Worm (Caenorhabditis elegans): ENCODE measurements around the gene B0403.3.
A peak's percentile ranks its signal among the peaks of the same experiment; 100 is the strongest.

B0403.3 gene

DNA sequence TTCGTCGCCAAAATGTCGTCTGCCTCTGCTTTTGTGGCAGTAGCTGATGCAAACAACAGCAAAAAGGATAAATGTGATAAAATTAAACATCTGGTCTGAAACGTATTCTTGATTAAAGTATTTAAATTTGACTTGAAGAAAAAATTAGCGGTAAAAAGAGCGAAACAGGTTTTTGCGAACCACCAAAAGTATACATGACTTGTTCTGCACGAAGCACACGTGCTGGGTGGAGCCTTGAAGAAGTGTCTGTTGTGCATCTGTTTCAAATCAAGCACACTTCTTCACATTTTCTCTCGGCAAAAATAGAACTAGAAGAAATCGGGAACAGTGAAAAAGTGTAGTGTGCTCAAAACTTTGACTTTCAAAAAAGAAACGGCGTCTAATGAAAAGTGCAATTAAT, at the start of gene B0403.3:
Gene B0403.3 (minus strand): TSS at position 101 of the 400 bp plus-strand sequence.
- TF ChIP-seq ham-2 (GFP tag; optimal IDR thresholded peaks at IDR 0.05) (no peak), ces-1 (GFP tag; optimal IDR thresholded peaks at IDR 0.05) (no peak), ztf-11 (tag; optimal IDR thresholded peaks at IDR 0.05) (no peak), cnd-1 (tag; optimal IDR thresholded peaks at IDR 0.05) (no peak), ceh-43 (GFP tag; optimal IDR thresholded peaks at IDR 0.05) (no peak), elt-3 (tag; optimal IDR thresholded peaks at IDR 0.05) (no peak), unc-120 (tag; optimal IDR thresholded peaks at IDR 0.05; ENCODE audit: poor library complexity, severe bottlenecking) (no peak), nhr-2 (tag; optimal IDR thresholded peaks at IDR 0.05) (no peak), sptf-1 (tag; optimal IDR thresholded peaks at IDR 0.05) (no peak), hlh-1 (tag; optimal IDR thresholded peaks at IDR 0.05) (no peak)

DNA sequence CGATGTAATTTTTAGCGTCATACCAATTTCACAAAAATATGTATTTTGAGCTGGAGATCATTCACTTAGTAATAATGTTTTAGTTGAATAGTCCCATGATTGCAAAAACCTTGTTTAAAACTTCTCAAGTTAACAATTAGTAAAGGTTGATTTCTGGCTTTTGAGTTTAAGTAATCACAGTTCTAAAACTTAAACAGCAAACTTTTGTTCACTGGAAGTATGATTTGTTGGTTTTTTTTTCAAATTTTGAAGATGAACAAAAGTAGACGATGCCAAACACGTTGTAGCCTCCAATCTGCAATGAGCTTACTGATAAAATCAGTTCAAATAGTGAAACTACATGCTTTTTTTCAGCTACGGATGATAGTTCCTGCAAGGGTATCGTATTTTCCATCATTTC, 49.5 kb upstream of the B0403.3 start, which contains the start of gene C36B7.1:
Gene C36B7.1 (plus strand): TSS at position 301 of the 400 bp plus-strand sequence.
- TF ChIP-seq elt-3 (tag; optimal IDR thresholded peaks at IDR 0.05) = no peak
- no peak for TF ChIP-seq ces-1 (GFP tag; optimal IDR thresholded peaks at IDR 0.05)
- no peak for TF ChIP-seq nhr-28 (tag; optimal IDR thresholded peaks at IDR 0.05)
- TF ChIP-seq unc-39 (tag; optimal IDR thresholded peaks at IDR 0.05) = no peak
- no peak for TF ChIP-seq bed-3 (GFP tag; optimal IDR thresholded peaks at IDR 0.05)
- no peak for TF ChIP-seq lin-32 (GFP tag; optimal IDR thresholded peaks at IDR 0.05)
- no peak for TF ChIP-seq blmp-1 (tag; optimal IDR thresholded peaks at IDR 0.05)
- TF ChIP-seq lin-13 (tag; optimal IDR thresholded peaks at IDR 0.05) = no peak
- no peak for TF ChIP-seq lsy-2 (tag; optimal IDR thresholded peaks at IDR 0.05)
- TF ChIP-seq ceh-43 (GFP tag; optimal IDR thresholded peaks at IDR 0.05) = no peak
- TF ChIP-seq unc-62 (GFP tag; optimal IDR thresholded peaks at IDR 0.05) = no peak
- TF ChIP-seq flh-1 (GFP tag; optimal IDR thresholded peaks at IDR 0.05) = no peak
- TF ChIP-seq elt-1 (tag; optimal IDR thresholded peaks at IDR 0.05; ENCODE audit: borderline replicate concordance, insufficient read depth) = no peak
- no peak for TF ChIP-seq nhr-2 (tag; optimal IDR thresholded peaks at IDR 0.05)
- no peak for TF ChIP-seq ham-2 (GFP tag; optimal IDR thresholded peaks at IDR 0.05)
- no peak for TF ChIP-seq zip-8 (tag; optimal IDR thresholded peaks at IDR 0.05)
- no peak for TF ChIP-seq mep-1 (tag; optimal IDR thresholded peaks at IDR 0.05)
- TF ChIP-seq nhr-12 (tag; optimal IDR thresholded peaks at IDR 0.05) = no peak
- no peak for TF ChIP-seq hlh-1 (tag; optimal IDR thresholded peaks at IDR 0.05)

DNA sequence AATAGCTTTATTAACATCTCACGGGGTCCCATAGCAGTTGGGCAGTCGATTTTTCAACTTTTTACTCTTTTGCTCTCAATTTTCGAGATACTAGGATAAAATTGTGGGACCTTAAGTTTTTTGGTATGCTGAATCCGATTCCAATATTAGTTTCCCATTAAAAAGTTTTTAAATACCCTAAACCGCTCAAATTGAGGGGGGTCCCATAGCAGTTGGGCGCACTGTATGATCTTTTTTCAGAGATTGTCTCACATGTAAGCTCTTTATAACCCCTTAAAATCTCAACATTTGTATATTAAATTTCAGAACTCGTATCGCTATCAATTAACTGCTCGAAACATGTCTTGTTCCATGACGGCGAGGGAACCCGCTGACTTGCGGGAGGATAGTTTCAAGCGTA, 43.0 kb upstream of the B0403.3 start, which contains the start of gene C36B7.2:
Gene C36B7.2 (plus strand): TSS at position 301 of the 400 bp plus-strand sequence.
- TF ChIP-seq bed-3 (GFP tag; optimal IDR thresholded peaks at IDR 0.05) (no peak), elt-3 (tag; optimal IDR thresholded peaks at IDR 0.05) (no peak), blmp-1 (tag; optimal IDR thresholded peaks at IDR 0.05) (no peak), flh-1 (GFP tag; optimal IDR thresholded peaks at IDR 0.05) (no peak), mep-1 (tag; optimal IDR thresholded peaks at IDR 0.05) (no peak), unc-62 (GFP tag; optimal IDR thresholded peaks at IDR 0.05) (no peak), pha-4 (tag; optimal IDR thresholded peaks at IDR 0.05) (no peak), ztf-11 (tag; optimal IDR thresholded peaks at IDR 0.05) (no peak), tbx-8 (GFP tag; optimal IDR thresholded peaks at IDR 0.05) (no peak), lsy-2 (tag; optimal IDR thresholded peaks at IDR 0.05) (no peak), unc-120 (tag; optimal IDR thresholded peaks at IDR 0.05; ENCODE audit: poor library complexity, severe bottlenecking) (no peak), ceh-39 (tag; optimal IDR thresholded peaks at IDR 0.05) (no peak)

ce11 chrX:7101477-7101876, 38.3 kb upstream of the B0403.3 start, which contains the start of gene C36B7.3:
Gene C36B7.3 (plus strand): TSS chrX:7101777.
- TF ChIP-seq drap-1 (GFP tag; optimal IDR thresholded peaks at IDR 0.05) = no peak

DNA sequence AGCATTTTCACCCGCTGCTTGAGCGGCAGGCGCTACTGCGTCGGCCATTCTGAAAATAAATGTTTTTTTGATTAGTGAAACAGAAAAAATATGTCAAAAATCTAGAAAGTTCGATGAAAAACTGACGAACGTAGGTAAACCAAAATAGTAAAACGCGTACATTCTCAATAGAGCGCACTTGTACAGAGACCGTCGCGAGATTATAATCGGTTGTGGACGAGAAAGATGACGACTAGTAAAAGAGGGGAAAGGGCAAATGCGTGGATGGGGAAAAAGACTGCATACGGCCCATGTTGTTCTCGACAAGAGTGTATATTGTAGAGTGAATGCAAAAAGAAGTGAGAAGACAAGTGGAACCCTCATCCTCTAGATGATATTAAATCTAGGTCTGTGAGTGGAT, 37.2 kb upstream of the B0403.3 start, which contains the start of gene C36B7.6:
Gene C36B7.6 (minus strand): TSS at position 49 of the 400 bp plus-strand sequence.
- TF ChIP-seq nhr-2 (tag; optimal IDR thresholded peaks at IDR 0.05) (peak; percentile 50), ceh-39 (tag; optimal IDR thresholded peaks at IDR 0.05) (peak; percentile 42), lin-13 (tag; optimal IDR thresholded peaks at IDR 0.05) (peak; percentile 41), ztf-11 (tag; optimal IDR thresholded peaks at IDR 0.05) (no peak), mep-1 (tag; optimal IDR thresholded peaks at IDR 0.05) (peak; percentile 58), elt-1 (tag; optimal IDR thresholded peaks at IDR 0.05; ENCODE audit: borderline replicate concordance, insufficient read depth) (peak; percentile 20), snpc-4 (tag; optimal IDR thresholded peaks at IDR 0.05) (no peak), hlh-1 (tag; optimal IDR thresholded peaks at IDR 0.05) (peak; percentile 43)

DNA sequence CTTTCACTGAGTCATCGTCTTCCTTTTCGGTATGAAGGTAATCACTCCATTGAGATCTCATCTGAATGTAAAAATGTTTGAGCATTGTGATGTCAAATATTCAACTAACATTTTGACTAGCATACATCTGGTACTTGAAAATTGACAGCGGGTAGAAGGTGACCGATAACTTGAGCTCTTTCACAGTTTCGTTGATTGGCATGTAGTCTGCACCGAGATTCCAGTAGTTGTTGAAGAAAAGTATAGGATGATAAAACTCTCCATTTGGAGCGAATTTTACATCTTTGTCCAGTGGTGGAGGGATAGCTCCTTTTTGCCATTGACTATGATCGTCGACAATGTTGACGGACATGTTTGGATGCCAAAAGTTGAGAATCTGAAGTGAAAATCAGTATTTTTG, 35.9 kb upstream of the B0403.3 start:
- no peak for TF ChIP-seq lin-32 (GFP tag; optimal IDR thresholded peaks at IDR 0.05)
- no peak for TF ChIP-seq cnd-1 (tag; optimal IDR thresholded peaks at IDR 0.05)
- TF ChIP-seq zip-8 (tag; optimal IDR thresholded peaks at IDR 0.05) = no peak
- TF ChIP-seq pha-4 (tag; optimal IDR thresholded peaks at IDR 0.05) = no peak
- no peak for TF ChIP-seq mep-1 (tag; optimal IDR thresholded peaks at IDR 0.05)
- no peak for TF ChIP-seq elt-3 (tag; optimal IDR thresholded peaks at IDR 0.05)
- no peak for TF ChIP-seq hlh-1 (tag; optimal IDR thresholded peaks at IDR 0.05)
- no peak for TF ChIP-seq ceh-43 (GFP tag; optimal IDR thresholded peaks at IDR 0.05)
- no peak for TF ChIP-seq nhr-2 (tag; optimal IDR thresholded peaks at IDR 0.05)
- no peak for TF ChIP-seq M03D4.4 (tag; optimal IDR thresholded peaks at IDR 0.05)
- TF ChIP-seq tbx-8 (GFP tag; optimal IDR thresholded peaks at IDR 0.05) = no peak
- TF ChIP-seq lsy-2 (tag; optimal IDR thresholded peaks at IDR 0.05) = no peak
- no peak for TF ChIP-seq mab-5 (tag; optimal IDR thresholded peaks at IDR 0.05)
- TF ChIP-seq flh-1 (GFP tag; optimal IDR thresholded peaks at IDR 0.05) = no peak
- no peak for TF ChIP-seq ham-2 (GFP tag; optimal IDR thresholded peaks at IDR 0.05)
- no peak for TF ChIP-seq ces-1 (GFP tag; optimal IDR thresholded peaks at IDR 0.05)
- no peak for TF ChIP-seq elt-1 (tag; optimal IDR thresholded peaks at IDR 0.05; ENCODE audit: borderline replicate concordance, insufficient read depth)
- no peak for TF ChIP-seq unc-62 (GFP tag; optimal IDR thresholded peaks at IDR 0.05)
- TF ChIP-seq mls-2 (tag; optimal IDR thresholded peaks at IDR 0.05) = no peak
- TF ChIP-seq nhr-12 (tag; optimal IDR thresholded peaks at IDR 0.05) = no peak

Measured in whole organism, mixed stage, embryonic.